Worm (Caenorhabditis elegans) whole organism, midembryonic: ENCODE results near the gene smf-1.

Experiments used
- T22C8.4 ChIP-seq: fragments of 200-800 bp; sonication (Bioruptor generic); IDR thresholded peaks from 2 replicates; pipeline ENCODE4 v1.3.6; 2022; ENCODE audit warnings: missing genetic modification characterization, missing compliant biosample characterization
- cog-1 ChIP-seq: sonication (generic microtip); optimal IDR thresholded peaks from 2 replicates; lab custom pipeline; 2016; ENCODE audit warnings: missing genetic modification characterization, missing compliant biosample characterization
- flt-1 ChIP-seq: fragments of 200-800 bp; sonication (Bioruptor generic); IDR thresholded peaks from 2 replicates; pipeline ENCODE4 v1.3.6; 2022; ENCODE audit warnings: missing genetic modification characterization, missing compliant biosample characterization
- klf-2 ChIP-seq: fragments of 200-800 bp; sonication (Bioruptor generic); conservative IDR thresholded peaks from 2 replicates; pipeline ENCODE4 v1.3.6; 2022; ENCODE audit warnings: missing genetic modification reagents, missing genetic modification characterization, missing compliant biosample characterization
- med-1 ChIP-seq: sonication (generic microtip); optimal IDR thresholded peaks from 2 replicates; lab custom pipeline; 2017; ENCODE audit warnings: missing genetic modification characterization, mild to moderate bottlenecking, missing compliant biosample characterization, antibody characterized with exemption, missing genetic modification reagents; ENCODE audit not compliant: insufficient read depth
- ref-1 ChIP-seq: fragments of 200-800 bp; sonication (Bioruptor generic); conservative IDR thresholded peaks from 2 replicates; pipeline ENCODE4 v1.3.6; 2022; ENCODE audit warnings: missing genetic modification reagents, missing genetic modification characterization, missing compliant biosample characterization
- tab-1 ChIP-seq: fragments of 200-800 bp; sonication (Bioruptor generic); IDR thresholded peaks from 2 replicates; pipeline ENCODE4 v1.3.6; 2022; ENCODE audit warnings: missing genetic modification characterization, missing compliant biosample characterization
- ztf-23 ChIP-seq: fragments of 200-800 bp; sonication (Bioruptor generic); IDR thresholded peaks from 2 replicates; pipeline ENCODE4 v1.3.6; 2022; ENCODE audit warnings: missing genetic modification reagents, missing genetic modification characterization, missing compliant biosample characterization
- ztf-29 ChIP-seq: fragments of 200-800 bp; sonication (Bioruptor generic); IDR thresholded peaks from 2 replicates; pipeline ENCODE4 v1.3.6; 2022; ENCODE audit warnings: missing genetic modification reagents, missing genetic modification characterization, missing compliant biosample characterization

smf-1 gene

ce11 chrX:6744537-6744936, 21.7 kb upstream of the smf-1 start:
- no peak for TF ChIP-seq T22C8.4 (GFP tag; lab: Robert Waterston, UW)
- no peak for TF ChIP-seq cog-1 (tag; lab: Kevin White, UChicago)
- TF ChIP-seq ztf-29: no peak
- TF ChIP-seq ztf-23 (GFP tag; lab: Robert Waterston, UW): no peak
- TF ChIP-seq med-1 (GFP tag; lab: Kevin White, UChicago): no peak
- TF ChIP-seq ref-1 (GFP tag; lab: Robert Waterston, UW): no peak
- TF ChIP-seq flt-1: no peak

- TF ChIP-seq tab-1 (GFP tag; lab: Robert Waterston, UW) (no peak), T22C8.4 (GFP tag; lab: Robert Waterston, UW) (no peak), cog-1 (tag; lab: Kevin White, UChicago) (peak; percentile 14), ztf-23 (GFP tag; lab: Robert Waterston, UW) (no peak)
These were observed 21.0 kb upstream of the smf-1 start for ce11 chrX:6743853-6744346.

- TF ChIP-seq T22C8.4 (GFP tag; lab: Robert Waterston, UW): no peak
- TF ChIP-seq tab-1 (GFP tag; lab: Robert Waterston, UW): no peak
- no peak for TF ChIP-seq flt-1
- no peak for TF ChIP-seq ztf-23 (GFP tag; lab: Robert Waterston, UW)
- TF ChIP-seq med-1 (GFP tag; lab: Kevin White, UChicago): no peak
- TF ChIP-seq ztf-29: no peak
- no peak for TF ChIP-seq ref-1 (GFP tag; lab: Robert Waterston, UW)
- no peak for TF ChIP-seq cog-1 (tag; lab: Kevin White, UChicago)
- no peak for TF ChIP-seq klf-2 (GFP tag; lab: Robert Waterston, UW)
These were observed 20.5 kb upstream of the smf-1 start for ce11 chrX:6743344-6743743.

DNA sequence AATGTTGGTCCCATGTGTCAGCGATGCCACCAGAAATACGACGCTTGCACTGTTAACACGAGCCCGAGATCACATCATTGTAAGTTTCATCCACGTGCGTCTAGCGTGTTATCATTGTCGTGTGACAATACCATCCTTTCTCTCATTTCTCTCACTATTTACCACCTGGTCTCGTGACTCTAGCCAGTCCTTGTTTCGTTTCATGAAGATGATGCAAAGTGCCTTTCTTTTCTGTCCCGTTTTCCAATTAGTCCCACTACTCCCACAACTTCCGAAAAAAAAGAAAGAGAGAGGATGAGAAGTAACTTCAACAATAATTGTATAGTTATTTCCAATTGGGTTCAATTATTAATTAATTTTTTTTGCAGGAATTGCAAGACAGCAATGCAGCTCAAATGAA, 20.0 kb upstream of the smf-1 start:
- TF ChIP-seq T22C8.4 (GFP tag; lab: Robert Waterston, UW) (no peak), klf-2 (GFP tag; lab: Robert Waterston, UW) (no peak), ztf-29 (no peak), med-1 (GFP tag; lab: Kevin White, UChicago) (no peak), ref-1 (GFP tag; lab: Robert Waterston, UW) (no peak), cog-1 (tag; lab: Kevin White, UChicago) (no peak), flt-1 (no peak), ztf-23 (GFP tag; lab: Robert Waterston, UW) (no peak), tab-1 (GFP tag; lab: Robert Waterston, UW) (no peak)

DNA sequence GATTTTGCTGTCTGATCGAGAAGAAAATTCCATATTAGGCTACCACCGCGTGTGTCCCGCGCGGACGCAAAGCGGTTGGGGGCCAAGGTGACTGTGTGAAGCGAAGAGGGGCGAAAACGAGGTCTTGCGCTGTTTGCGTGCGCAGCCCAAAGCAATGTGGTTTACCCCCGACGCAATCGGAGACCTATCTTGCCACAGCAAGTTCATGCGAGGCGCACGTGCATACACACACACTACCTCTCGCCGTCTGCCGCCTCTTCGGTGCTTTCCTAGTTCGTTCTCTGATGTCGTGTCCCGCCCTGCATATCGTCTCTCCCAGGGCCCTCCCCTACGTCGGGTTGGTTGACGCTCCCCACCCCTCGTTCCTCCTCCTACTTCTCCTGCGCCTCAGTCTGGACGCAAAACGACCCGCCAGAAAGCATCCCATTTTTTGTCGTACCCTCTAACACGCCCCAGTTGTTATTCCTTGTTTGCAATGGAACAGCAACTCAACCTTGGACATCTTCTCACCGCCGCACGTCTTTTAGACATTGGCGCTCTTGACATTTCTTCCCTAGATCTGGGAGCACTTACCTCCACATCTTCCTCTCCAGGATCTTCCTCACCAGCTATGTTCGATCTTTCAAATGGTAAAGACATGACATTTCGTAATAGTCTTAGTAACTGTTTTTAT, 19.3 kb upstream of the smf-1 start, which contains the start of gene mdl-1:
Gene mdl-1 (plus strand): TSS at position 341 of the 673 bp plus-strand sequence.
- TF ChIP-seq cog-1 (tag; lab: Kevin White, UChicago) (peak; percentile 90), ztf-23 (GFP tag; lab: Robert Waterston, UW) (no peak), ref-1 (GFP tag; lab: Robert Waterston, UW) (no peak), flt-1 (peak; percentile 79), ztf-29 (peak; percentile 45; the same call in 1 of the 2 replicates), klf-2 (GFP tag; lab: Robert Waterston, UW) (no peak), med-1 (GFP tag; lab: Kevin White, UChicago) (no peak)

- no peak for TF ChIP-seq flt-1
- no peak for TF ChIP-seq cog-1 (tag; lab: Kevin White, UChicago)
- TF ChIP-seq klf-2 (GFP tag; lab: Robert Waterston, UW): no peak
- TF ChIP-seq T22C8.4 (GFP tag; lab: Robert Waterston, UW): no peak
- TF ChIP-seq ztf-23 (GFP tag; lab: Robert Waterston, UW): no peak
- no peak for TF ChIP-seq tab-1 (GFP tag; lab: Robert Waterston, UW)
- no peak for TF ChIP-seq ref-1 (GFP tag; lab: Robert Waterston, UW)
- no peak for TF ChIP-seq med-1 (GFP tag; lab: Kevin White, UChicago)
- TF ChIP-seq ztf-29: no peak
These were observed 18.7 kb upstream of the smf-1 start for ce11 chrX:6741532-6741931.

DNA sequence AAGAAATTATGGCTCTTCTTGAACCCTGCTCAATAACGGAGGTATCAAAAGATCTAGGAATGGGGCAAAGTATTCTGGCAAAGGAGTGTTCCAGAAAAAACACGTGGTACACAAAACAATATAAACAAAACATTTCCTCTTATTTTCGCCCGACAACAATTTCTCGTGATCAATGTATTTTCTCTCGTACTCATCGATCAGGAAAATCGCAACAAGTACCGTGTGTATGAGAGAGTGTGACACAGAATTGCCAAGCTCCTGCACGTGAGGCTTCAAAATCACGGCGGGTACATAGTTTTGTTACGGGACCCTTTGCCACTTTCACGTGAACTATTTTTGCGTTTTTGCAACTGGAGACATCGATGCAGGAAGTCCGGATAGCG, 18.1 kb upstream of the smf-1 start:
- TF ChIP-seq klf-2 (GFP tag; lab: Robert Waterston, UW): no peak
- no peak for TF ChIP-seq T22C8.4 (GFP tag; lab: Robert Waterston, UW)
- no peak for TF ChIP-seq cog-1 (tag; lab: Kevin White, UChicago)
- TF ChIP-seq ref-1 (GFP tag; lab: Robert Waterston, UW): no peak
- no peak for TF ChIP-seq tab-1 (GFP tag; lab: Robert Waterston, UW)
- TF ChIP-seq ztf-23 (GFP tag; lab: Robert Waterston, UW): no peak
- no peak for TF ChIP-seq med-1 (GFP tag; lab: Kevin White, UChicago)
- TF ChIP-seq flt-1: no peak

DNA sequence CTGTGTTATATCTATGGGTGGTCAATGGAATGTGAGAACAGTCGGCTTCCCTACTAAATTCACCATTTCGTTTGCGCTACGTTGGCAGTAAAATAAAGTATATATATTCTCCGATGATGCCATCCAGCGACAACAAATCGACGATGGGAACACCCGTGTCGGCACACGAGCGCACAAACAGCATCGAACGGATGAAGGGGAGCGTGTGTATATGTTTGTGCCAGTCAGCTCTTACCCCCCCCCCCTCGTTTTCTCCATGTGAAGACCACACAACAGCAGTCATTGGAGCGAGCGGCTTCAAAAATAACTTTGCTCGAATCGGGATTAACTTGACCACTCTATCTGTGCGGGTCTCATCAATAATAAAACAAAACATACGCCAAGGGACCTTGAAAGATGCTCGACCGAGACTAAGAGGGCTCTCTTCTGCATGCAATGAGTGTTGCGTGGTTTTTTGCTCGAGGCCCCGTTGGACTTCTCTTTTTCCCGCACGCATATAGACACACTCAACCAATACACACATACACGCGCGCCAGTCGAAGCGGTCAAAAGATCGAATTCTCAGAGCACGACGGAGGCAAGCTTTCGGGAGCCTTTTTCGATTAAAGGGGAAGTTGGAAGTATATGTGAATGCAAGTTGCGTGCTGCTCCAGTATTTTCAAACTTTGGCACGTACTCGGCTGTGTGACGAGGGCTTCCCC, 17.6 kb upstream of the smf-1 start:
- no peak for TF ChIP-seq ref-1 (GFP tag; lab: Robert Waterston, UW)
- no peak for TF ChIP-seq ztf-29
- TF ChIP-seq tab-1 (GFP tag; lab: Robert Waterston, UW): no peak
- TF ChIP-seq med-1 (GFP tag; lab: Kevin White, UChicago): no peak
- no peak for TF ChIP-seq T22C8.4 (GFP tag; lab: Robert Waterston, UW)
- no peak for TF ChIP-seq ztf-23 (GFP tag; lab: Robert Waterston, UW)
- no peak for TF ChIP-seq flt-1
- TF ChIP-seq cog-1 (tag; lab: Kevin White, UChicago): no peak
- TF ChIP-seq klf-2 (GFP tag; lab: Robert Waterston, UW): no peak
